Worm (Caenorhabditis elegans): ENCODE measurements around the gene sre-54.

DNA sequence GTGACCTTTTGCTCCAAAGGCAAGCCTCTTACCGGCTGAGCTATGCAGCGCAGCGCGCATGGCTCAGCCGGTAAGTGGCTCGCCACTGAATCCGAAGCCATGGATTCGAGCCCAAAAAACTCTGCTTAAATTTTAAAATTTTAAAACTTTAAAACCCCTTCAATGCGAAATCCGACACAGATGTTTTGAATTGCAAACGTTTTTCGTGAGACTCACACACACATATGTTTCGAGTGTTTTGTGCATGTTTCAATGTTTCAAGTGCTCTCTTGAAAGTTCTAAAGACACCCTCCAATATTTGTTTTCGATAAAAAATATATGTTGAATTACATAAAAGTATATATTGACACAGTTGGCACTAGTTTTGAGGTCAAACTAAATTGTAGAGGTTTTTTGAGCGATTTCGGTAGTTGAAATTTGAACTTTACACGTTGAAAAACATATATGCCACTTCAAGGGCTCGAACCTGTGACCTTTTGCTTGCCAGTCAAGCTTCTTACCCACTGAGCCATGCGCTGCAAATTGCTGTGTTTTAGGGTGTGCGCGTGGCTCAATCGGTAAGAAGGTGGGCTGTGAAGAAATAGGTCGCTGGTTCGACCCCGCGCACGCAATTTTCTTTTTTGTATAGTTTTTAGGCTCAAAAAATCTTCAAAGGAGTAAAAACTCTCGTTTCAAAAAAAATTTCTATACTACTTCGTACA lies 13.7 kb downstream of the sre-54 start:
- no peak for TF ChIP-seq ztf-23 (GFP tag; IDR thresholded peaks at IDR 0.05)
- no peak for TF ChIP-seq med-1 (GFP tag; optimal IDR thresholded peaks at IDR 0.05; ENCODE audit: insufficient read depth)

Data from whole organism, midembryonic.